Worm (Caenorhabditis elegans) whole organism, L4 larva: ENCODE measurements around the gene Y66D12A.21.

Source experiments
- D1046.2 ChIP-seq: fragments of 200-800 bp; sonication (Bioruptor generic); IDR thresholded peaks from 2 replicates; pipeline ENCODE4 v1.3.6; 2022; ENCODE audit warnings: missing genetic modification characterization, missing compliant biosample characterization
- F10B5.3 ChIP-seq: sonication (generic microtip); optimal IDR thresholded peaks from 2 replicates; lab custom pipeline; 2016; ENCODE audit warnings: mild to moderate bottlenecking, missing genetic modification characterization, missing compliant biosample characterization
- F37D6.2 ChIP-seq: sonication (generic microtip); optimal IDR thresholded peaks from 2 replicates; lab custom pipeline; 2016; ENCODE audit warnings: mild to moderate bottlenecking, missing genetic modification characterization, missing compliant biosample characterization
- F44E2.7 ChIP-seq: fragments of 200-800 bp; sonication (Bioruptor generic); IDR thresholded peaks from 2 replicates; pipeline ENCODE4 v2.1.2; 2022; ENCODE audit warnings: missing genetic modification characterization, missing compliant biosample characterization
- R02D3.7 ChIP-seq: fragments of 150-350 bp; sonication (generic microtip); optimal IDR thresholded peaks from 3 replicates; lab custom pipeline; 2014; ENCODE audit warnings: missing biosample characterization, missing genetic modification characterization
- T20F7.1 ChIP-seq: fragments of 200-800 bp; sonication (Bioruptor generic); optimal IDR thresholded peaks from 2 replicates; lab custom pipeline; 2018; ENCODE audit warnings: mild to moderate bottlenecking, missing genetic modification characterization, missing compliant biosample characterization
- Y105C5A.15 ChIP-seq: fragments of 200-800 bp; sonication (Bioruptor generic); IDR thresholded peaks from 2 replicates; pipeline ENCODE4 v1.3.6; 2022; ENCODE audit warnings: missing genetic modification characterization, missing compliant biosample characterization
- Y48G9A.11 ChIP-seq: fragments of 200-800 bp; sonication (Bioruptor generic); IDR thresholded peaks from 2 replicates; pipeline ENCODE4 v1.3.6; 2022; ENCODE audit warnings: missing genetic modification reagents, missing genetic modification characterization, missing compliant biosample characterization
- attf-4 ChIP-seq: sonication (generic microtip); optimal IDR thresholded peaks from 3 replicates; lab custom pipeline; 2017; ENCODE audit warnings: missing biosample characterization, missing genetic modification characterization
- ceh-20 ChIP-seq: fragments of 200-800 bp; sonication (Bioruptor generic); IDR thresholded peaks from 2 replicates; pipeline ENCODE4 v1.3.6; 2022; ENCODE audit warnings: missing genetic modification reagents, missing genetic modification characterization, missing compliant biosample characterization
- ceh-44 ChIP-seq: fragments of 200-800 bp; sonication (Bioruptor generic); IDR thresholded peaks from 2 replicates; pipeline ENCODE4 v1.3.6; 2022; ENCODE audit warnings: missing genetic modification reagents, missing genetic modification characterization, missing compliant biosample characterization
- ceh-62 ChIP-seq: sonication (generic microtip); optimal IDR thresholded peaks from 2 replicates; lab custom pipeline; 2017; ENCODE audit warnings: missing biosample characterization, missing genetic modification characterization
- cey-2 ChIP-seq: sonication (generic microtip); optimal IDR thresholded peaks from 3 replicates; lab custom pipeline; 2017; ENCODE audit warnings: missing genetic modification characterization, mild to moderate bottlenecking, missing compliant biosample characterization, antibody characterized with exemption, borderline replicate concordance; ENCODE audit not compliant: insufficient read depth
- daf-12 ChIP-seq: fragments of 150-350 bp; optimal IDR thresholded peaks from 2 replicates; lab custom pipeline; 2014; ENCODE audit warnings: missing biosample characterization, missing genetic modification reagents, missing genetic modification characterization
- duxl-1 ChIP-seq: sonication (generic microtip); optimal IDR thresholded peaks from 2 replicates; lab custom pipeline; 2016; ENCODE audit warnings: mild to moderate bottlenecking, missing genetic modification characterization, moderate library complexity, missing compliant biosample characterization; ENCODE audit not compliant: poor library complexity
- dve-1 ChIP-seq: sonication (generic microtip); optimal IDR thresholded peaks from 2 replicates; lab custom pipeline; 2017; ENCODE audit warnings: antibody characterized with exemption, mild to moderate bottlenecking, missing genetic modification characterization, missing compliant biosample characterization; ENCODE audit not compliant: insufficient read depth
- egl-43 ChIP-seq: fragments of 200-800 bp; sonication (Bioruptor generic); IDR thresholded peaks from 2 replicates; pipeline ENCODE4 v1.3.6; 2022; ENCODE audit warnings: missing genetic modification reagents, missing genetic modification characterization, missing compliant biosample characterization
- fkh-10 ChIP-seq: fragments of 150-350 bp; optimal IDR thresholded peaks from 2 replicates; lab custom pipeline; 2014; ENCODE audit warnings: missing biosample characterization, missing genetic modification reagents, missing genetic modification characterization
- gei-8 ChIP-seq: fragments of 200-800 bp; sonication (Bioruptor generic); optimal IDR thresholded peaks from 2 replicates; lab custom pipeline; 2018; ENCODE audit warnings: mild to moderate bottlenecking, missing genetic modification characterization, missing compliant biosample characterization
- hlh-30 ChIP-seq: sonication (generic microtip); optimal IDR thresholded peaks from 2 replicates; lab custom pipeline; 2017; ENCODE audit warnings: antibody characterized with exemption, mild to moderate bottlenecking, missing genetic modification characterization, missing compliant biosample characterization; ENCODE audit not compliant: insufficient read depth
- lin-13 ChIP-seq: fragments of 150-350 bp; optimal IDR thresholded peaks from 2 replicates; lab custom pipeline; 2014; ENCODE audit warnings: missing biosample characterization, missing genetic modification reagents, missing genetic modification characterization
- lin-15B ChIP-seq: fragments of 150-350 bp; sonication (generic microtip); optimal IDR thresholded peaks from 3 replicates; lab custom pipeline; 2014; ENCODE audit warnings: missing biosample characterization, missing genetic modification characterization
- lin-29 ChIP-seq: fragments of 200-800 bp; sonication (Bioruptor generic); IDR thresholded peaks from 2 replicates; pipeline ENCODE4 v1.3.6; 2022; ENCODE audit warnings: missing genetic modification reagents, missing genetic modification characterization, missing compliant biosample characterization
- lsy-2 ChIP-seq, 2 experiments: fragments of 150-350 bp in 1 of 2; sonication (generic microtip) in 1 of 2; optimal IDR thresholded peaks; 2 replicates each; lab custom pipeline; 2014 to 2017; ENCODE audit warnings: missing biosample characterization in 2 of 2, missing genetic modification characterization in 2 of 2
- mdl-1 ChIP-seq, 2 experiments: fragments of 150-350 bp in 1 of 2; sonication (generic microtip) in 1 of 2; optimal IDR thresholded peaks; 2 replicates each; lab custom pipeline; 2014 to 2017; ENCODE audit warnings: missing biosample characterization in 2 of 2, missing genetic modification characterization in 2 of 2
- mep-1 ChIP-seq: fragments of 150-350 bp; sonication (generic microtip); optimal IDR thresholded peaks from 3 replicates; lab custom pipeline; 2014; ENCODE audit warnings: missing biosample characterization, missing genetic modification characterization
- mes-2 ChIP-seq: sonication (generic microtip); optimal IDR thresholded peaks from 2 replicates; lab custom pipeline; 2016; ENCODE audit warnings: missing genotype, mild to moderate bottlenecking, missing genetic modification characterization, missing compliant biosample characterization; ENCODE audit not compliant: poor library complexity, severe bottlenecking
- mxl-2 ChIP-seq: fragments of 200-800 bp; sonication (Bioruptor generic); conservative IDR thresholded peaks from 2 replicates; pipeline ENCODE4 v1.3.6; 2022; ENCODE audit warnings: missing genetic modification reagents, missing genetic modification characterization, missing compliant biosample characterization
- nhr-10 ChIP-seq: fragments of 150-350 bp; optimal IDR thresholded peaks from 2 replicates; lab custom pipeline; 2014; ENCODE audit warnings: missing biosample characterization, missing genetic modification characterization
- nhr-11 ChIP-seq: fragments of 150-350 bp; optimal IDR thresholded peaks from 2 replicates; lab custom pipeline; 2014; ENCODE audit warnings: missing biosample characterization, missing genetic modification characterization
- nhr-237 ChIP-seq: sonication (generic microtip); optimal IDR thresholded peaks from 2 replicates; lab custom pipeline; 2017; ENCODE audit warnings: missing biosample characterization, missing genetic modification characterization
- nhr-25 ChIP-seq: sonication (generic microtip); optimal IDR thresholded peaks from 2 replicates; lab custom pipeline; 2017; ENCODE audit warnings: missing genetic modification characterization, mild to moderate bottlenecking, missing compliant biosample characterization, antibody characterized with exemption, moderate library complexity, borderline replicate concordance; ENCODE audit not compliant: insufficient read depth
- nhr-28 ChIP-seq: fragments of 150-350 bp; optimal IDR thresholded peaks from 2 replicates; lab custom pipeline; 2014; ENCODE audit warnings: missing biosample characterization, missing genetic modification characterization
- nhr-41 ChIP-seq: fragments of 200-800 bp; sonication (Bioruptor generic); IDR thresholded peaks from 2 replicates; pipeline ENCODE4 v1.3.6; 2022; ENCODE audit warnings: missing genetic modification reagents, missing genetic modification characterization, missing compliant biosample characterization
- nhr-48 ChIP-seq: sonication (generic microtip); optimal IDR thresholded peaks from 2 replicates; lab custom pipeline; 2016; ENCODE audit warnings: mild to moderate bottlenecking, missing genetic modification characterization, missing compliant biosample characterization
- nhr-76 ChIP-seq: fragments of 150-350 bp; optimal IDR thresholded peaks from 2 replicates; lab custom pipeline; 2014; ENCODE audit warnings: missing biosample characterization, missing genetic modification characterization
- php-3 ChIP-seq: fragments of 200-800 bp; sonication (Bioruptor generic); IDR thresholded peaks from 2 replicates; pipeline ENCODE4 v1.3.6; 2022; ENCODE audit warnings: missing genetic modification reagents, missing genetic modification characterization, missing compliant biosample characterization
- pqm-1 ChIP-seq: sonication (generic microtip); optimal IDR thresholded peaks from 2 replicates; lab custom pipeline; 2017; ENCODE audit warnings: missing biosample characterization, missing genetic modification characterization
- rbr-2 ChIP-seq: sonication (generic microtip); optimal IDR thresholded peaks from 2 replicates; lab custom pipeline; 2016; ENCODE audit warnings: missing genotype, missing genetic modification characterization, missing compliant biosample characterization
- sdz-12 ChIP-seq: fragments of 200-800 bp; sonication (Bioruptor generic); optimal IDR thresholded peaks from 2 replicates; lab custom pipeline; 2018; ENCODE audit warnings: mild to moderate bottlenecking, missing genetic modification characterization, missing compliant biosample characterization
- set-16 ChIP-seq: fragments of 200-800 bp; sonication (Bioruptor generic); IDR thresholded peaks from 2 replicates; pipeline ENCODE4 v1.3.6; 2022; ENCODE audit warnings: missing genetic modification reagents, missing genetic modification characterization, missing compliant biosample characterization
- spr-1 ChIP-seq: sonication (generic microtip); optimal IDR thresholded peaks from 2 replicates; lab custom pipeline; 2016; ENCODE audit warnings: mild to moderate bottlenecking, missing genetic modification characterization, missing compliant biosample characterization
- spr-3 ChIP-seq: fragments of 200-800 bp; sonication (Bioruptor generic); optimal IDR thresholded peaks from 2 replicates; lab custom pipeline; 2018; ENCODE audit warnings: mild to moderate bottlenecking, missing genetic modification characterization, missing compliant biosample characterization
- unc-130 ChIP-seq: sonication (generic microtip); optimal IDR thresholded peaks from 2 replicates; lab custom pipeline; 2016; ENCODE audit warnings: missing genetic modification reagents, missing genetic modification characterization, missing compliant biosample characterization
- unc-39 ChIP-seq: sonication (generic microtip); optimal IDR thresholded peaks from 2 replicates; lab custom pipeline; 2017; ENCODE audit warnings: missing biosample characterization, missing genetic modification characterization
- vab-7 ChIP-seq: fragments of 200-800 bp; sonication (Bioruptor generic); IDR thresholded peaks from 2 replicates; pipeline ENCODE4 v1.3.6; 2022; ENCODE audit warnings: missing genetic modification reagents, missing genetic modification characterization, missing compliant biosample characterization
- zfp-2 ChIP-seq: sonication (generic microtip); optimal IDR thresholded peaks from 2 replicates; lab custom pipeline; 2016; ENCODE audit warnings: mild to moderate bottlenecking, missing genetic modification characterization, missing compliant biosample characterization
- zfp-3 ChIP-seq: fragments of 200-800 bp; sonication (Bioruptor generic); conservative IDR thresholded peaks from 2 replicates; pipeline ENCODE4 v1.3.6; 2022; ENCODE audit warnings: missing genetic modification reagents, missing genetic modification characterization, missing compliant biosample characterization
- zip-2 ChIP-seq: fragments of 150-350 bp; optimal IDR thresholded peaks from 2 replicates; lab custom pipeline; 2014; ENCODE audit warnings: missing biosample characterization, missing genetic modification characterization
- ztf-11 ChIP-seq: fragments of 150-350 bp; optimal IDR thresholded peaks from 2 replicates; lab custom pipeline; 2014; ENCODE audit warnings: missing biosample characterization, missing genetic modification characterization
- ztf-7 ChIP-seq: fragments of 150-350 bp; optimal IDR thresholded peaks from 2 replicates; lab custom pipeline; 2014; ENCODE audit warnings: missing biosample characterization, missing genetic modification characterization

Y66D12A.21 gene

DNA sequence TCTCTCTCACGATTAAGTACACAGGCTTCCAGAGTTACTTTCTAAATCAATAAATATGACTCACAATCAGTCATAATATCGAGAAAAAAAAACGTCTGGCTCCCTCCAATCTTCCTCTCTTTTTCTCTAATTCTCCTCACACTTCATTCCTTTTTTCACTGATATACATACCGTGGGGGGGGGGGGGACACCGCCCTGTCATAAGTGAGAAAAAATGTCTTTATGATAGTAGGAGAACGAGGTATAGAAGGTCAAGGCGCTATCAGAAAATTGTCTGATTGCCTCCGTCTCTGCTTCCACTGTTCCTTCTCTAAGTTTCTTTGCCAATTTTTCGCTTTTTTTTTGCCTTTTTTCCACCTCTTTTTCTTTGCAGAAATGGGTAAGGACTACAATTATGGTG, 8.6 kb downstream of the Y66D12A.21 start, which contains the start of gene Y66D12A.24 (continued):
- TF ChIP-seq daf-12 (tag; lab: Kevin White, UChicago) (no peak), rbr-2 (tag; lab: Kevin White, UChicago) (no peak), lin-15B (tag; lab: Kevin White, UChicago) (no peak), gei-8 (GFP tag; lab: Kevin White, UChicago) (no peak), D1046.2 (GFP tag; lab: Robert Waterston, UW) (no peak), sdz-12 (GFP tag; lab: Kevin White, UChicago) (no peak), egl-43 (no peak), Y48G9A.11 (no peak), nhr-11 (tag; lab: Kevin White, UChicago) (no peak), lin-29 (GFP tag; lab: Robert Waterston, UW) (no peak), ceh-20 (GFP tag; lab: Robert Waterston, UW) (no peak), mep-1 (peak; percentile 61), zfp-2 (no peak), nhr-237 (tag; lab: Kevin White, UChicago) (no peak), nhr-10 (tag; lab: Kevin White, UChicago) (no peak), ztf-11 (tag; lab: Kevin White, UChicago) (no peak), ceh-44 (GFP tag; lab: Robert Waterston, UW) (no peak), attf-4 (tag; lab: Kevin White, UChicago) (no peak), unc-130 (GFP tag; lab: Kevin White, UChicago) (no peak), mxl-2 (no peak), R02D3.7 (tag; lab: Kevin White, UChicago) (no peak), zip-2 (tag; lab: Kevin White, UChicago) (no peak), lin-13 (GFP tag; lab: Kevin White, UChicago) (no peak), set-16 (no peak), pqm-1 (peak; percentile 57), cey-2 (tag; lab: Kevin White, UChicago) (no peak), dve-1 (tag; lab: Kevin White, UChicago) (peak; percentile 83), nhr-25 (no peak), ztf-7 (tag; lab: Kevin White, UChicago) (no peak), mes-2 (tag; lab: Kevin White, UChicago) (peak; percentile 23), unc-39 (no peak), mdl-1 (tag; optimal IDR thresholded peaks at IDR 0.05; lab: Kevin White, UChicago) (peak in 1 of 2 experiments; percentile 29), nhr-48 (tag; lab: Kevin White, UChicago) (no peak), nhr-28 (tag; lab: Kevin White, UChicago) (peak; percentile 78), vab-7 (GFP tag; lab: Robert Waterston, UW) (no peak), lsy-2 (tag; optimal IDR thresholded peaks at IDR 0.05; lab: Kevin White, UChicago) (peak in 1 of 2 experiments; percentile 17), spr-3 (GFP tag; lab: Kevin White, UChicago) (no peak), fkh-10 (GFP tag; lab: Kevin White, UChicago) (no peak), nhr-41 (GFP tag; lab: Robert Waterston, UW) (peak; percentile 96), hlh-30 (tag; lab: Kevin White, UChicago) (peak; percentile 66), T20F7.1 (GFP tag; lab: Kevin White, UChicago) (no peak), ceh-62 (no peak), spr-1 (tag; lab: Kevin White, UChicago) (no peak), F10B5.3 (tag; lab: Kevin White, UChicago) (no peak), php-3 (no peak), F44E2.7 (no peak), zfp-3 (GFP tag; lab: Robert Waterston, UW) (no peak), nhr-76 (no peak), duxl-1 (tag; lab: Kevin White, UChicago) (no peak), F37D6.2 (tag; lab: Kevin White, UChicago) (no peak), Y105C5A.15 (GFP tag; lab: Robert Waterston, UW) (no peak)
